Worm (Caenorhabditis elegans): ENCODE data around the gene talp-3.

DNA sequence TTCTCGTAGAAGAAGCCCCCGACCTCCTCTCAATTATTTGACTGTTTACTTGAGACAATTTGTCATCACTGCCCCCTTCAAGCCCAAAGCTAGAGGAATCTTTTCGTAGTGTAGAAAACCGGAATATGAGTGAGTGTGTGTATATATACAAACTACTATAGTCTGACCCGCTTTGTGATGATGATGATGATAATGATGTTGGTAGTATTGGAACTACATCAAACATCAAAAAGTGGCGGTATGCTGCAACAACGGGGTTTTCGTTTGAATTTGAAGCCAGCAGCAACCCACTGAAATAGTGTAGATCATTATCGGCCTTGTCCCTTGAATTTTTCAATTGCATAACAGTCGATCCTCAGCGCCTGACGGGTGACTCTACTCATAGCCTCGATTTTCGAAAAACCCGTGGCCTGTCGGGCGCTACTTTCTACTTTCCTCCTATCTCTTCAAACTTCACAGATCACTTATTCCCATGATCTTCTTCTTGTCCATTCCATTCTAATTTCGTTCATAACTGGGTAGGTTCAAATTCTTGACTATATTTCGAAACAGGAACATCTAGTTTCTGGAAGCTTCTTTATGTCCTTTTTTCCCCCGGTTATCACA, 41.2 kb downstream of the talp-3 start:
- TF ChIP-seq hnd-1 (tag; optimal IDR thresholded peaks at IDR 0.05) (no peak), ama-1 (optimal IDR thresholded peaks at IDR 0.05) (no peak), ets-7 (tag; optimal IDR thresholded peaks at IDR 0.05) (no peak), ceh-36 (tag; optimal IDR thresholded peaks at IDR 0.05) (no peak), ceh-13 (GFP tag; optimal IDR thresholded peaks at IDR 0.05) (no peak), hmg-4 (GFP tag; optimal IDR thresholded peaks at IDR 0.05) (no peak), flt-1 (GFP tag; IDR thresholded peaks at IDR 0.05) (no peak), aly-1 (tag; optimal IDR thresholded peaks at IDR 0.05) (no peak), tbx-37 (GFP tag; conservative IDR thresholded peaks at IDR 0.05) (no peak), B0310.2 (tag; optimal IDR thresholded peaks at IDR 0.05) (no peak), scrt-1 (GFP tag; IDR thresholded peaks at IDR 0.05) (no peak), F13C5.2 (tag; optimal IDR thresholded peaks at IDR 0.05) (no peak)

Measured in whole organism, early embryonic.